Fruit fly (Drosophila melanogaster) whole organism, embryonic: ENCODE data around the gene Exd2.

ENCODE experiments used
- Aef1 ChIP-seq: fragments of 200-800 bp; sonication (Bioruptor generic); IDR thresholded peaks from 3 replicates; pipeline ENCODE4 v1.3.6; 2022; ENCODE audit warnings: missing biosample characterization, missing genetic modification characterization
- Bdp1 ChIP-seq: fragments of 200-800 bp; sonication (Bioruptor generic); optimal IDR thresholded peaks from 3 replicates; lab custom pipeline; 2016; ENCODE audit warnings: missing biosample characterization, missing genetic modification characterization
- CG10321 ChIP-seq: fragments of 200-800 bp; sonication (Bioruptor generic); IDR thresholded peaks from 2 replicates; pipeline ENCODE4 v1.3.6; 2022; ENCODE audit warnings: missing biosample characterization, missing genetic modification characterization
- CG10979 ChIP-seq: fragments of 200-800 bp; sonication (Bioruptor generic); optimal IDR thresholded peaks from 2 replicates; lab custom pipeline; 2018; ENCODE audit warnings: missing biosample characterization, mild to moderate bottlenecking, missing genetic modification characterization, moderate library complexity
- CG12219 ChIP-seq: fragments of 200-800 bp; sonication (Bioruptor generic); optimal IDR thresholded peaks from 3 replicates; lab custom pipeline; 2018; ENCODE audit warnings: missing biosample characterization, mild to moderate bottlenecking, missing genetic modification characterization
- CG15479 ChIP-seq: fragments of 200-800 bp; sonication (Bioruptor generic); optimal IDR thresholded peaks from 3 replicates; lab custom pipeline; 2019; ENCODE audit warnings: missing biosample characterization, mild to moderate bottlenecking, missing genetic modification characterization, moderate library complexity
- CG16779 ChIP-seq: fragments of 200-800 bp; sonication (Bioruptor generic); IDR thresholded peaks from 2 replicates; pipeline ENCODE4 v1.3.6; 2022; ENCODE audit warnings: missing biosample characterization, missing genetic modification characterization
- CG17328 ChIP-seq: fragments of 200-800 bp; sonication (Bioruptor generic); IDR thresholded peaks from 2 replicates; pipeline ENCODE4 v1.3.6; 2022; ENCODE audit warnings: missing biosample characterization, missing genetic modification characterization
- CG17385 ChIP-seq: fragments of 200-800 bp; sonication (Bioruptor generic); optimal IDR thresholded peaks from 3 replicates; lab custom pipeline; 2018; ENCODE audit warnings: missing biosample characterization, mild to moderate bottlenecking, missing genetic modification characterization
- CG17568 ChIP-seq: fragments of 200-800 bp; sonication (Bioruptor generic); optimal IDR thresholded peaks from 2 replicates; lab custom pipeline; 2018; ENCODE audit warnings: missing biosample characterization, mild to moderate bottlenecking, missing genetic modification characterization, moderate library complexity
- CG18764 ChIP-seq: fragments of 200-800 bp; sonication (Bioruptor generic); optimal IDR thresholded peaks from 3 replicates; lab custom pipeline; 2016; ENCODE audit warnings: missing biosample characterization, missing genetic modification characterization
- CG2120 ChIP-seq: fragments of 200-800 bp; sonication (Bioruptor generic); optimal IDR thresholded peaks from 3 replicates; lab custom pipeline; 2016; ENCODE audit warnings: missing biosample characterization, missing genetic modification characterization
- CG31224 ChIP-seq: fragments of 200-800 bp; sonication (Bioruptor generic); IDR thresholded peaks from 2 replicates; pipeline ENCODE4 v1.3.6; 2022; ENCODE audit warnings: missing biosample characterization, missing genetic modification characterization
- CG3838 ChIP-seq: fragments of 200-800 bp; sonication (Bioruptor generic); optimal IDR thresholded peaks from 3 replicates; lab custom pipeline; 2016; ENCODE audit warnings: missing biosample characterization, missing genetic modification characterization
- CG3847 ChIP-seq: fragments of 200-800 bp; sonication (Bioruptor generic); IDR thresholded peaks from 2 replicates; pipeline ENCODE4 v1.3.6; 2022; ENCODE audit warnings: missing biosample characterization, missing genetic modification characterization
- CG4328 ChIP-seq: fragments of 200-800 bp; sonication (Bioruptor generic); optimal IDR thresholded peaks from 3 replicates; lab custom pipeline; 2017; ENCODE audit warnings: missing biosample characterization, missing genetic modification reagents, missing genetic modification characterization
- CG4360 ChIP-seq: fragments of 200-800 bp; sonication (Bioruptor generic); IDR thresholded peaks from 2 replicates; pipeline ENCODE4 v1.3.6; 2022; ENCODE audit warnings: missing biosample characterization, missing genetic modification characterization
- CG4820 ChIP-seq: fragments of 200-800 bp; sonication (Bioruptor generic); optimal IDR thresholded peaks from 3 replicates; lab custom pipeline; 2016; ENCODE audit warnings: missing biosample characterization, missing genetic modification characterization
- CG4854 ChIP-seq: fragments of 200-800 bp; sonication (Bioruptor generic); optimal IDR thresholded peaks from 2 replicates; lab custom pipeline; 2016; ENCODE audit warnings: missing biosample characterization, missing genetic modification characterization, inconsistent platforms
- CG6254 ChIP-seq: fragments of 200-800 bp; sonication (Bioruptor generic); optimal IDR thresholded peaks from 3 replicates; lab custom pipeline; 2017; ENCODE audit warnings: mild to moderate bottlenecking, missing biosample characterization, missing genetic modification reagents, missing genetic modification characterization
- CG6654 ChIP-seq: fragments of 200-800 bp; sonication (Bioruptor generic); optimal IDR thresholded peaks from 2 replicates; lab custom pipeline; 2017; ENCODE audit warnings: missing biosample characterization, mild to moderate bottlenecking, missing genetic modification characterization
- CG6689 ChIP-seq: fragments of 200-800 bp; sonication (Bioruptor generic); IDR thresholded peaks from 2 replicates; pipeline ENCODE4 v1.3.6; 2022; ENCODE audit warnings: missing biosample characterization, missing genetic modification characterization
- D19B ChIP-seq: fragments of 200-800 bp; sonication (Bioruptor generic); optimal IDR thresholded peaks from 2 replicates; lab custom pipeline; 2017; ENCODE audit warnings: missing biosample characterization, mild to moderate bottlenecking, missing genetic modification characterization
- Fer3 ChIP-seq: fragments of 200-800 bp; sonication (Bioruptor generic); optimal IDR thresholded peaks from 2 replicates; lab custom pipeline; 2018; ENCODE audit warnings: missing biosample characterization, mild to moderate bottlenecking, missing genetic modification characterization, moderate library complexity
- Gug ChIP-seq: fragments of 200-800 bp; sonication (Bioruptor generic); IDR thresholded peaks from 4 replicates; pipeline ENCODE4 v1.3.6; 2022; ENCODE audit warnings: missing biosample characterization, missing genetic modification characterization
- Hr3 ChIP-seq: fragments of 200-800 bp; sonication (Bioruptor generic); optimal IDR thresholded peaks from 3 replicates; lab custom pipeline; 2016; ENCODE audit warnings: missing biosample characterization, missing genetic modification characterization
- Hsf ChIP-seq: fragments of 200-800 bp; sonication (Bioruptor generic); optimal IDR thresholded peaks from 3 replicates; lab custom pipeline; 2016; ENCODE audit warnings: missing biosample characterization, missing genetic modification characterization
- Lhr ChIP-seq: fragments of 200-800 bp; sonication (Bioruptor generic); optimal IDR thresholded peaks from 3 replicates; lab custom pipeline; 2017; ENCODE audit warnings: mild to moderate bottlenecking, missing biosample characterization, missing genetic modification reagents, missing genetic modification characterization
- NFAT ChIP-seq: fragments of 200-800 bp; sonication (Bioruptor generic); IDR thresholded peaks from 2 replicates; pipeline ENCODE4 v1.3.6; 2022; ENCODE audit warnings: missing biosample characterization, missing genetic modification characterization
- Nf-YA ChIP-seq: fragments of 200-800 bp; sonication (Bioruptor generic); IDR thresholded peaks from 2 replicates; pipeline ENCODE4 v1.3.6; 2022; ENCODE audit warnings: missing biosample characterization, missing genetic modification characterization
- Pdp1 ChIP-seq, 2 experiments: fragments of 200-800 bp; sonication (Bioruptor generic); optimal IDR thresholded peaks; 3 replicates each; lab custom pipeline; 2016; ENCODE audit warnings: missing biosample characterization in 2 of 2, missing genetic modification characterization in 2 of 2, mild to moderate bottlenecking in 1 of 2, moderate library complexity in 1 of 2
- Scr ChIP-seq: fragments of 200-800 bp; sonication (Bioruptor generic); IDR thresholded peaks from 2 replicates; pipeline ENCODE4 v1.3.6; 2022; ENCODE audit warnings: missing biosample characterization, missing genetic modification characterization; ENCODE audit not compliant: partially characterized antibody
- Sox102F ChIP-seq: fragments of 200-800 bp; sonication (Bioruptor generic); optimal IDR thresholded peaks from 2 replicates; lab custom pipeline; 2018; ENCODE audit warnings: missing biosample characterization, mild to moderate bottlenecking, missing genetic modification characterization, moderate library complexity
- Sry-β ChIP-seq: fragments of 200-800 bp; sonication (Bioruptor generic); optimal IDR thresholded peaks from 2 replicates; lab custom pipeline; 2018; ENCODE audit warnings: missing biosample characterization, mild to moderate bottlenecking, missing genetic modification characterization, moderate library complexity
- Stat92E ChIP-seq, 3 experiments: fragments of >200 bp in 2 of 3; fragments of 200-800 bp in 1 of 3; sonication (Bioruptor generic) in 1 of 3; optimal IDR thresholded peaks; 2 replicates each; lab custom pipeline; 2017 to 2019; ENCODE audit warnings: missing biosample characterization in 3 of 3, missing genetic modification characterization in 3 of 3, mild to moderate bottlenecking in 1 of 3, moderate library complexity in 1 of 3
- Xrp1 ChIP-seq: fragments of 200-800 bp; sonication (Bioruptor generic); IDR thresholded peaks from 2 replicates; pipeline ENCODE4 v1.3.6; 2022; ENCODE audit warnings: missing biosample characterization, missing genetic modification characterization
- az2 ChIP-seq: fragments of 200-800 bp; sonication (Bioruptor generic); optimal IDR thresholded peaks from 3 replicates; lab custom pipeline; 2016; ENCODE audit warnings: missing biosample characterization, missing genetic modification characterization
- bowl ChIP-seq: fragments of 200-800 bp; sonication (Bioruptor generic); IDR thresholded peaks from 2 replicates; pipeline ENCODE4 v1.3.6; 2022; ENCODE audit warnings: missing biosample characterization, missing genetic modification characterization
- dan ChIP-seq: fragments of 200-800 bp; sonication (Bioruptor generic); IDR thresholded peaks from 2 replicates; pipeline ENCODE4 v1.3.6; 2022; ENCODE audit warnings: missing biosample characterization, missing genetic modification characterization
- eve ChIP-seq, 2 experiments: fragments of >200 bp; optimal IDR thresholded peaks; 2 replicates each; lab custom pipeline; 2017; ENCODE audit warnings: missing biosample characterization in 2 of 2, missing genetic modification characterization in 2 of 2
- lbe ChIP-seq: fragments of 200-800 bp; sonication (Bioruptor generic); optimal IDR thresholded peaks from 2 replicates; lab custom pipeline; 2016; ENCODE audit warnings: missing biosample characterization, mild to moderate bottlenecking, missing genetic modification characterization
- mld ChIP-seq: fragments of 200-800 bp; sonication (Bioruptor generic); IDR thresholded peaks from 3 replicates; pipeline ENCODE4 v1.3.6; 2022; ENCODE audit warnings: missing biosample characterization, missing genetic modification characterization; ENCODE audit not compliant: partially characterized antibody
- ranshi ChIP-seq: fragments of 200-800 bp; sonication (Bioruptor generic); IDR thresholded peaks from 2 replicates; pipeline ENCODE4 v1.3.6; 2022; ENCODE audit warnings: missing biosample characterization, missing genetic modification characterization
- rib ChIP-seq: fragments of 200-800 bp; sonication (Bioruptor generic); IDR thresholded peaks from 2 replicates; pipeline ENCODE4 v1.3.6; 2022; ENCODE audit warnings: missing biosample characterization, missing genetic modification characterization
- run ChIP-seq: fragments of 200-800 bp; sonication (Bioruptor generic); optimal IDR thresholded peaks from 3 replicates; lab custom pipeline; 2018; ENCODE audit warnings: missing biosample characterization, mild to moderate bottlenecking, missing genetic modification characterization
- ssp ChIP-seq: fragments of 200-800 bp; sonication (Bioruptor generic); IDR thresholded peaks from 2 replicates; pipeline ENCODE4 v1.3.6; 2022; ENCODE audit warnings: missing biosample characterization, missing genetic modification characterization
- sug ChIP-seq: fragments of 200-800 bp; optimal IDR thresholded peaks from 2 replicates; lab custom pipeline; 2019; ENCODE audit warnings: missing biosample characterization, mild to moderate bottlenecking, missing genetic modification characterization, moderate library complexity
- vnd ChIP-seq: fragments of 200-800 bp; sonication (Bioruptor generic); IDR thresholded peaks from 3 replicates; pipeline ENCODE4 v1.3.6; 2022; ENCODE audit warnings: missing biosample characterization, missing genetic modification characterization; ENCODE audit not compliant: partially characterized antibody
- yki ChIP-seq: fragments of >200 bp; optimal IDR thresholded peaks from 3 replicates; lab custom pipeline; 2018

Gene Exd2

dm6 chr3R:11458022-11458850, 22.7 kb upstream of the Exd2 start (continued):
- TF ChIP-seq D19B (GFP tag; lab: Kevin White, UChicago) = peak; percentile 46
- no peak for TF ChIP-seq vnd
- peak; percentile 81 for TF ChIP-seq CG3847 (GFP tag; lab: Robert Waterston, UW)
- TF ChIP-seq CG2120 (GFP tag; lab: Kevin White, UChicago) = peak; percentile 86
- peak; percentile 71 for TF ChIP-seq NFAT
- TF ChIP-seq CG6254 (GFP tag; lab: Kevin White, UChicago) = no peak
- peak; percentile 44 for TF ChIP-seq Hsf (GFP tag; lab: Kevin White, UChicago)
- peak; percentile 75 for TF ChIP-seq CG6689
- TF ChIP-seq CG15479 = no peak
- TF ChIP-seq dan = no peak
- TF ChIP-seq CG6654 (GFP tag; lab: Kevin White, UChicago) = no peak
- TF ChIP-seq CG10979 (tag; lab: Kevin White, UChicago) = peak; percentile 46
- peak; percentile 46 for TF ChIP-seq Hr3 (GFP tag; lab: Kevin White, UChicago)
- peak; percentile 50 for TF ChIP-seq sug (tag; lab: Kevin White, UChicago)
- TF ChIP-seq Aef1 (GFP tag; lab: Robert Waterston, UW) = peak; percentile 86
- peak in 1 of 2 experiments; percentile 65 for TF ChIP-seq eve (GFP tag; optimal IDR thresholded peaks at IDR 0.05; lab: Kevin White, UChicago)
- TF ChIP-seq CG4328 (GFP tag; lab: Kevin White, UChicago) = no peak
- no peak for TF ChIP-seq mld (GFP tag; lab: Robert Waterston, UW)
- TF ChIP-seq bowl (GFP tag; lab: Robert Waterston, UW) = no peak
- peak; percentile 4 for TF ChIP-seq CG4854 (GFP tag; lab: Kevin White, UChicago)
- TF ChIP-seq CG16779 = peak; percentile 45; the same call in 1 of the 2 replicates
- peak; percentile 38 for TF ChIP-seq az2
- peak; percentile 44 for TF ChIP-seq CG18764 (GFP tag; lab: Kevin White, UChicago)
- no peak for TF ChIP-seq lbe (GFP tag; lab: Kevin White, UChicago)
- no peak for TF ChIP-seq CG3838 (GFP tag; lab: Kevin White, UChicago)
- no peak for TF ChIP-seq Stat92E (GFP tag; optimal IDR thresholded peaks at IDR 0.05; lab: Kevin White, UChicago)
- TF ChIP-seq CG4820 (GFP tag; lab: Kevin White, UChicago) = peak; percentile 51
- TF ChIP-seq CG31224 (GFP tag; lab: Robert Waterston, UW) = peak; percentile 68; the same call in 1 of the 2 replicates
- no peak for TF ChIP-seq CG10321
- peak; percentile 79 for TF ChIP-seq Gug (GFP tag; lab: Robert Waterston, UW)
- TF ChIP-seq Sox102F (GFP tag; lab: Kevin White, UChicago) = peak; percentile 65
- peak; percentile 67 for TF ChIP-seq CG17328 (GFP tag; lab: Robert Waterston, UW)
- no peak for TF ChIP-seq run (tag; lab: Kevin White, UChicago)
- no peak for TF ChIP-seq yki (lab: Kevin White, UChicago)
- TF ChIP-seq Sry-β (GFP tag; lab: Kevin White, UChicago) = no peak
- peak; percentile 47 for TF ChIP-seq Bdp1 (GFP tag; lab: Kevin White, UChicago)
- TF ChIP-seq CG17568 (GFP tag; lab: Kevin White, UChicago) = no peak
- peak; percentile 49 for TF ChIP-seq CG12219 (GFP tag; lab: Kevin White, UChicago)
- peak; percentile 66 for TF ChIP-seq ssp (GFP tag; lab: Robert Waterston, UW)
- TF ChIP-seq Pdp1 (GFP tag; optimal IDR thresholded peaks at IDR 0.05; lab: Kevin White, UChicago) = peak; percentile 59 to 66
- peak; percentile 74 for TF ChIP-seq Xrp1
- TF ChIP-seq CG4360 = no peak
- no peak for TF ChIP-seq Scr
- no peak for TF ChIP-seq Lhr (GFP tag; lab: Kevin White, UChicago)
- TF ChIP-seq Nf-YA (GFP tag; lab: Robert Waterston, UW) = peak; percentile 70; the same call in 1 of the 2 replicates
- TF ChIP-seq Fer3 = peak; percentile 80
- peak; percentile 63; the same call in 1 of the 2 replicates for TF ChIP-seq rib
- TF ChIP-seq CG17385 (GFP tag; lab: Kevin White, UChicago) = peak; percentile 60
- TF ChIP-seq ranshi (GFP tag; lab: Robert Waterston, UW) = peak; percentile 85
